Worm (Caenorhabditis elegans) whole organism, mixed stage, embryonic: ENCODE results near the gene srj-8.

ENCODE experiments used
- elt-3 ChIP-seq: fragments of 150-350 bp; optimal IDR thresholded peaks from 2 replicates; lab custom pipeline; 2014; ENCODE audit warnings: missing biosample characterization, missing genetic modification characterization
- lin-13 ChIP-seq: fragments of 150-350 bp; optimal IDR thresholded peaks from 2 replicates; lab custom pipeline; 2014; ENCODE audit warnings: missing biosample characterization, missing genetic modification characterization
- lin-32 ChIP-seq: fragments of 200-800 bp; sonication (Bioruptor generic); optimal IDR thresholded peaks from 2 replicates; lab custom pipeline; 2018; ENCODE audit warnings: mild to moderate bottlenecking, missing genetic modification characterization, missing compliant biosample characterization
- nhr-12 ChIP-seq: fragments of 150-350 bp; optimal IDR thresholded peaks from 2 replicates; lab custom pipeline; 2014; ENCODE audit warnings: missing biosample characterization, missing genetic modification characterization
- nhr-28 ChIP-seq: fragments of 150-350 bp; optimal IDR thresholded peaks from 2 replicates; lab custom pipeline; 2014; ENCODE audit warnings: missing biosample characterization, missing genetic modification characterization
- pha-4 ChIP-seq: fragments of 150-350 bp; optimal IDR thresholded peaks from 2 replicates; lab custom pipeline; 2018; ENCODE audit warnings: missing biosample characterization, missing genetic modification reagents, missing genetic modification characterization
- sptf-1 ChIP-seq: sonication (generic microtip); optimal IDR thresholded peaks from 2 replicates; lab custom pipeline; 2017; ENCODE audit warnings: mild to moderate bottlenecking, missing genetic modification characterization, moderate library complexity, missing compliant biosample characterization

ce11 chrV:3218604-3219003, 29.0 kb upstream of the srj-8 start:
- TF ChIP-seq lin-13 (tag; lab: Kevin White, UChicago) (no peak), elt-3 (tag; lab: Kevin White, UChicago) (no peak), pha-4 (no peak), nhr-12 (tag; lab: Kevin White, UChicago) (no peak), lin-32 (GFP tag; lab: Kevin White, UChicago) (no peak), nhr-28 (tag; lab: Kevin White, UChicago) (no peak), sptf-1 (tag; lab: Kevin White, UChicago) (no peak)
